Worm (Caenorhabditis elegans) whole organism, midembryonic: ENCODE measurements around the gene T25C12.3.

Experiments used
- klf-2 ChIP-seq: fragments of 200-800 bp; sonication (Bioruptor generic); conservative IDR thresholded peaks from 2 replicates; pipeline ENCODE4 v1.3.6; 2022; ENCODE audit warnings: missing genetic modification reagents, missing genetic modification characterization, missing compliant biosample characterization
- med-1 ChIP-seq: sonication (generic microtip); optimal IDR thresholded peaks from 2 replicates; lab custom pipeline; 2017; ENCODE audit warnings: missing genetic modification characterization, mild to moderate bottlenecking, missing compliant biosample characterization, antibody characterized with exemption, missing genetic modification reagents; ENCODE audit not compliant: insufficient read depth
- ztf-23 ChIP-seq: fragments of 200-800 bp; sonication (Bioruptor generic); IDR thresholded peaks from 2 replicates; pipeline ENCODE4 v1.3.6; 2022; ENCODE audit warnings: missing genetic modification reagents, missing genetic modification characterization, missing compliant biosample characterization

DNA sequence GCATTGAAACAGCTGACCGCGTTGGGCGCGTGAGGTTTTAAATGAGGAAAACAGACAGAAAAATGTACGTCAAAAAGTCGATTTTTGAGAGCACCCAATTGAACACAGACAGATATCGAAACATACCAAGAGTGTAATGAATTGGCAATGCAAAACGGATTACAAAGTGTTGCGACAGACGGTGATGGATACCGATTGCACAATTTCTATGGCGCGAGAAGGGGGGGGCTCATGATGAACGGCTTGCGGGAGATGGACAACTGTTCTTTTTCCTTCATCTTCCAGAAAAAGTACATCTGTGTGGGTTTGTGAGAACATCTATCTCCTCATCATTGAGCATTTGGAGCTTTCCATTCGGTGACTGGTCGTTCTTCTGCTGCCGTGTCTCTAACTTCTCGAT lies 36.2 kb downstream of the T25C12.3 start:
- TF ChIP-seq ztf-23, result no peak
- no peak for TF ChIP-seq med-1 (GFP tag; lab: Kevin White, UChicago)
- TF ChIP-seq klf-2 (GFP tag; lab: Robert Waterston, UW), result no peak
